Fruit fly (Drosophila melanogaster): ENCODE results near the gene CG10616.

The CG10616 gene

DNA sequence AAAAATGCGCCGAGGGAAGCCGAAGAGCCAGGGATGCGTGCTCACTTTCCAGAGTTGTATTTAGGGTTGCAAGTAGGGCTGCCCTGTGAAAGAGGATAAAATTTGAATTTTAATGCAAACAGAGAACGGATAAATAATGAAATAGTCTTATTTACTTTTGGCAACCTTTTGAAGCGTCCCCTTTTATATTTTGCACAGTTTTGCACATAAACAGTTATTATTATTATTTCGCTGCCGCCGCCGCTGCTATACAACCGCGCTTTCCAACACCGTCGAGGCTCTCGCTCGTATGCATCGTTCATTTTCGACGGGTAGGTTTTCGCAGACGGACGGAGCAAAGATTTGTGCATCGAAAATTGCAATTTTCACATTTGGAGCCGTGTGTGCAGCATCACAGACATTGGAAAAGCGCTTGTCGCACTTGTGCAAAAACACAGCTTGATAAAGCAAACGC, 43.3 kb downstream of the CG10616 start, which contains the start of the genes sti and tral (continued):
- TF ChIP-seq CG6854 (GFP tag; optimal IDR thresholded peaks at IDR 0.05), result peak; percentile 58
- TF ChIP-seq CG2116 (GFP tag; optimal IDR thresholded peaks at IDR 0.05), result peak; percentile 100
- peak; percentile 89 for TF ChIP-seq bcd (GFP tag; optimal IDR thresholded peaks at IDR 0.05)
- TF ChIP-seq CG18011 (GFP tag; optimal IDR thresholded peaks at IDR 0.05), result peak; percentile 82
- peak; percentile 91 for TF ChIP-seq Dad (GFP tag; optimal IDR thresholded peaks at IDR 0.05)
- TF ChIP-seq B-H2 (GFP tag; optimal IDR thresholded peaks at IDR 0.05), result peak; percentile 92
- TF ChIP-seq cas (GFP tag; IDR thresholded peaks at IDR 0.05), result peak; percentile 81; the same call in 1 of the 2 replicates
- peak; percentile 91 for TF ChIP-seq NfI (GFP tag; optimal IDR thresholded peaks at IDR 0.05)
- TF ChIP-seq CG12236 (GFP tag; optimal IDR thresholded peaks at IDR 0.05), result peak; percentile 87
- no peak for TF ChIP-seq Abd-B (GFP tag; optimal IDR thresholded peaks at IDR 0.05)
- TF ChIP-seq cato (GFP tag; optimal IDR thresholded peaks at IDR 0.05; ENCODE audit: borderline replicate concordance), result peak; percentile 89
- TF ChIP-seq CG5180 (GFP tag; optimal IDR thresholded peaks at IDR 0.05), result no peak
- TF ChIP-seq nerfin-2 (GFP tag; IDR thresholded peaks at IDR 0.05; ENCODE audit: partially characterized antibody), result 0 out of 2 replicates have a peak, but pooled peaks have one; percentile 31
- peak; percentile 72 for TF ChIP-seq CG6813 (GFP tag; optimal IDR thresholded peaks at IDR 0.05)
- peak; percentile 70 for TF ChIP-seq croc (GFP tag; conservative IDR thresholded peaks at IDR 0.05)
- TF ChIP-seq az2 (GFP tag; optimal IDR thresholded peaks at IDR 0.05), result peak; percentile 89
- TF ChIP-seq CG4617 (GFP tag; optimal IDR thresholded peaks at IDR 0.05; ENCODE audit: borderline replicate concordance), result peak; percentile 92
- TF ChIP-seq sima (GFP tag; optimal IDR thresholded peaks at IDR 0.05), result peak; percentile 42
- no peak for TF ChIP-seq pita (GFP tag; optimal IDR thresholded peaks at IDR 0.05)
- TF ChIP-seq CG31365 (tag; optimal IDR thresholded peaks at IDR 0.05), result peak; percentile 58
- peak; percentile 83 for TF ChIP-seq trh (GFP tag; optimal IDR thresholded peaks at IDR 0.05)
- peak; percentile 88 for TF ChIP-seq gem (tag; optimal IDR thresholded peaks at IDR 0.05)
- peak; percentile 46 for TF ChIP-seq gfzf (GFP tag; optimal IDR thresholded peaks at IDR 0.05)
- TF ChIP-seq CG4730 (GFP tag; IDR thresholded peaks at IDR 0.05), result peak; percentile 74
- peak; percentile 96 for TF ChIP-seq CG13624 (GFP tag; optimal IDR thresholded peaks at IDR 0.05)
- TF ChIP-seq HHEX (GFP tag; optimal IDR thresholded peaks at IDR 0.05), result peak; percentile 79
- TF ChIP-seq Camta (GFP tag; optimal IDR thresholded peaks at IDR 0.05), result peak; percentile 91
- TF ChIP-seq wor (GFP tag; IDR thresholded peaks at IDR 0.05), result peak; percentile 65
- peak; percentile 88 for TF ChIP-seq CG13123 (GFP tag; optimal IDR thresholded peaks at IDR 0.05)
- TF ChIP-seq CG9797 (GFP tag; optimal IDR thresholded peaks at IDR 0.05), result peak; percentile 62
- TF ChIP-seq CG1529 (GFP tag; optimal IDR thresholded peaks at IDR 0.05), result peak; percentile 58
- peak; percentile 77 for TF ChIP-seq cwo (GFP tag; optimal IDR thresholded peaks at IDR 0.05)
- peak; percentile 86 for TF ChIP-seq seq (GFP tag; IDR thresholded peaks at IDR 0.05)
- peak; percentile 38 for TF ChIP-seq fru (optimal IDR thresholded peaks at IDR 0.05)
- no peak for TF ChIP-seq CG8478 (optimal IDR thresholded peaks at IDR 0.05)
- peak; percentile 67 for TF ChIP-seq CG7556 (GFP tag; optimal IDR thresholded peaks at IDR 0.05)
- TF ChIP-seq CG12219 (GFP tag; optimal IDR thresholded peaks at IDR 0.05), result peak; percentile 59
- TF ChIP-seq sug (tag; optimal IDR thresholded peaks at IDR 0.05), result peak; percentile 91
- TF ChIP-seq CG33213 (GFP tag; optimal IDR thresholded peaks at IDR 0.05), result peak; percentile 89
- TF ChIP-seq CG14441 (GFP tag; IDR thresholded peaks at IDR 0.05), result peak; percentile 86
- TF ChIP-seq hbn (GFP tag; IDR thresholded peaks at IDR 0.05; ENCODE audit: partially characterized antibody), result no peak
- TF ChIP-seq chinmo (GFP tag; IDR thresholded peaks at IDR 0.05; ENCODE audit: partially characterized antibody), result 0 out of 4 replicates have a peak, but pooled peaks have one; percentile 16
- peak; percentile 74 for TF ChIP-seq psq (GFP tag; optimal IDR thresholded peaks at IDR 0.05)
- peak; percentile 82 for TF ChIP-seq CG11093 (GFP tag; IDR thresholded peaks at IDR 0.05)
- TF ChIP-seq twi (tag; optimal IDR thresholded peaks at IDR 0.05), result peak; percentile 69
- TF ChIP-seq CG12942 (GFP tag; optimal IDR thresholded peaks at IDR 0.05), result peak; percentile 90
- TF ChIP-seq Bteb2 (GFP tag; optimal IDR thresholded peaks at IDR 0.05), result peak; percentile 90
- TF ChIP-seq pzg (GFP tag; optimal IDR thresholded peaks at IDR 0.05), result peak; percentile 93
- TF ChIP-seq eve (GFP tag; optimal IDR thresholded peaks at IDR 0.05), result peak in 1 of 2 experiments; percentile 13
- TF ChIP-seq esg (GFP tag; conservative IDR thresholded peaks at IDR 0.05), result peak; percentile 73
